Fruit fly (Drosophila melanogaster) whole organism, embryonic: Measurements from ENCODE around the gene CG5846.

Experiments
- BEAF-32 ChIP-seq: fragments of 200-800 bp; sonication (Bioruptor generic); optimal IDR thresholded peaks from 3 replicates; lab custom pipeline; 2017; ENCODE audit warnings: missing biosample characterization, missing genetic modification characterization, mild to moderate bottlenecking, moderate library complexity, missing genetic modification reagents
- CG10147 ChIP-seq: fragments of 200-800 bp; sonication (Bioruptor generic); optimal IDR thresholded peaks from 2 replicates; lab custom pipeline; 2019; ENCODE audit warnings: missing biosample characterization, mild to moderate bottlenecking, missing genetic modification characterization, moderate library complexity
- CG10267 ChIP-seq: fragments of 200-800 bp; sonication (Bioruptor generic); optimal IDR thresholded peaks from 2 replicates; lab custom pipeline; 2018; ENCODE audit warnings: missing biosample characterization, mild to moderate bottlenecking, missing genetic modification characterization, moderate library complexity
- CG10431 ChIP-seq: fragments of 200-800 bp; sonication (Bioruptor generic); optimal IDR thresholded peaks from 3 replicates; lab custom pipeline; 2018; ENCODE audit warnings: missing biosample characterization, mild to moderate bottlenecking, missing genetic modification characterization
- CG10462 ChIP-seq: fragments of 200-800 bp; sonication (Bioruptor generic); optimal IDR thresholded peaks from 2 replicates; lab custom pipeline; 2016; ENCODE audit warnings: missing biosample characterization, missing genetic modification characterization
- CG14710 ChIP-seq: fragments of 200-800 bp; sonication (Bioruptor generic); optimal IDR thresholded peaks from 3 replicates; lab custom pipeline; 2019; ENCODE audit warnings: missing biosample characterization, mild to moderate bottlenecking, missing genetic modification characterization, moderate library complexity
- CG15601 ChIP-seq: fragments of 200-800 bp; sonication (Bioruptor generic); optimal IDR thresholded peaks from 3 replicates; lab custom pipeline; 2019; ENCODE audit warnings: missing biosample characterization, mild to moderate bottlenecking, missing genetic modification characterization, moderate library complexity
- CG15696 ChIP-seq: fragments of 200-800 bp; sonication (Bioruptor generic); optimal IDR thresholded peaks from 2 replicates; lab custom pipeline; 2019; ENCODE audit warnings: missing biosample characterization, mild to moderate bottlenecking, missing genetic modification characterization, moderate library complexity
- CG16815 ChIP-seq: fragments of 200-800 bp; sonication (Bioruptor generic); optimal IDR thresholded peaks from 3 replicates; lab custom pipeline; 2017; ENCODE audit warnings: missing biosample characterization, mild to moderate bottlenecking, missing genetic modification characterization
- CG17186 ChIP-seq: fragments of 200-800 bp; sonication (Bioruptor generic); optimal IDR thresholded peaks from 3 replicates; lab custom pipeline; 2017; ENCODE audit warnings: missing biosample characterization, missing genetic modification reagents, missing genetic modification characterization
- CG17361 ChIP-seq: fragments of 200-800 bp; sonication (Bioruptor generic); IDR thresholded peaks from 3 replicates; pipeline ENCODE4 v1.3.6; 2022; ENCODE audit warnings: missing biosample characterization, missing genetic modification characterization
- CG17829 ChIP-seq: fragments of 200-800 bp; optimal IDR thresholded peaks from 2 replicates; lab custom pipeline; 2019; ENCODE audit warnings: missing biosample characterization, mild to moderate bottlenecking, missing genetic modification characterization, moderate library complexity
- CG2678 ChIP-seq: fragments of 200-800 bp; sonication (Bioruptor generic); optimal IDR thresholded peaks from 3 replicates; lab custom pipeline; 2019; ENCODE audit warnings: missing biosample characterization, mild to moderate bottlenecking, missing genetic modification characterization, moderate library complexity
- CG2712 ChIP-seq: fragments of 200-800 bp; optimal IDR thresholded peaks from 3 replicates; lab custom pipeline; 2019; ENCODE audit warnings: missing biosample characterization, mild to moderate bottlenecking, missing genetic modification characterization, moderate library complexity
- CG2875 ChIP-seq: fragments of 200-800 bp; sonication (Bioruptor generic); optimal IDR thresholded peaks from 2 replicates; lab custom pipeline; 2017; ENCODE audit warnings: missing biosample characterization, mild to moderate bottlenecking, missing genetic modification characterization, missing genetic modification reagents
- CG30403 ChIP-seq: fragments of 200-800 bp; sonication (Bioruptor generic); optimal IDR thresholded peaks from 3 replicates; lab custom pipeline; 2016; ENCODE audit warnings: missing biosample characterization, missing genetic modification characterization
- CG34422 ChIP-seq: fragments of 200-800 bp; sonication (Bioruptor generic); IDR thresholded peaks from 3 replicates; pipeline ENCODE4 v1.3.6; 2022; ENCODE audit warnings: missing biosample characterization, missing genetic modification characterization
- CG6791 ChIP-seq: fragments of 200-800 bp; sonication (Bioruptor generic); IDR thresholded peaks from 3 replicates; pipeline ENCODE4 v1.3.6; 2022; ENCODE audit warnings: missing biosample characterization, missing genetic modification characterization; ENCODE audit not compliant: partially characterized antibody
- CG7839 ChIP-seq: fragments of 200-800 bp; sonication (Bioruptor generic); optimal IDR thresholded peaks from 3 replicates; lab custom pipeline; 2018; ENCODE audit warnings: missing biosample characterization, mild to moderate bottlenecking, missing genetic modification characterization, moderate library complexity
- CG7928 ChIP-seq: fragments of 200-800 bp; sonication (Bioruptor generic); optimal IDR thresholded peaks from 2 replicates; lab custom pipeline; 2017; ENCODE audit warnings: missing biosample characterization, mild to moderate bottlenecking, missing genetic modification characterization
- CG8388 ChIP-seq: fragments of 200-800 bp; sonication (Bioruptor generic); optimal IDR thresholded peaks from 2 replicates; lab custom pipeline; 2019; ENCODE audit warnings: missing biosample characterization, mild to moderate bottlenecking, missing genetic modification characterization, moderate library complexity
- CG8924 ChIP-seq: fragments of 200-800 bp; optimal IDR thresholded peaks from 3 replicates; lab custom pipeline; 2019; ENCODE audit warnings: missing biosample characterization, mild to moderate bottlenecking, missing genetic modification characterization, moderate library complexity
- CG9437 ChIP-seq: fragments of 200-800 bp; sonication (Bioruptor generic); optimal IDR thresholded peaks from 2 replicates; lab custom pipeline; 2018; ENCODE audit warnings: missing biosample characterization, mild to moderate bottlenecking, missing genetic modification characterization
- CoRest ChIP-seq: fragments of 200-800 bp; sonication (Bioruptor generic); optimal IDR thresholded peaks from 3 replicates; lab custom pipeline; 2018; ENCODE audit warnings: missing biosample characterization, mild to moderate bottlenecking, missing genetic modification characterization, moderate library complexity
- Drgx ChIP-seq: fragments of 200-800 bp; sonication (Bioruptor generic); IDR thresholded peaks from 2 replicates; pipeline ENCODE4 v1.3.6; 2022; ENCODE audit warnings: missing biosample characterization, missing genetic modification characterization
- Elba2 ChIP-seq: fragments of 200-800 bp; sonication (Bioruptor generic); optimal IDR thresholded peaks from 3 replicates; lab custom pipeline; 2016; ENCODE audit warnings: missing biosample characterization, missing genetic modification characterization
- Fer1 ChIP-seq: fragments of 200-800 bp; sonication (Bioruptor generic); optimal IDR thresholded peaks from 2 replicates; lab custom pipeline; 2017; ENCODE audit warnings: missing biosample characterization, mild to moderate bottlenecking, missing genetic modification characterization
- Fer3 ChIP-seq: fragments of 200-800 bp; sonication (Bioruptor generic); optimal IDR thresholded peaks from 2 replicates; lab custom pipeline; 2018; ENCODE audit warnings: missing biosample characterization, mild to moderate bottlenecking, missing genetic modification characterization, moderate library complexity
- Hr51 ChIP-seq, 2 experiments: fragments of 200-800 bp; sonication (Bioruptor generic); optimal IDR thresholded peaks; 2 replicates in 1 of 2; 3 replicates in 1 of 2; lab custom pipeline; 2016 to 2018; ENCODE audit warnings: missing biosample characterization in 2 of 2, missing genetic modification characterization in 2 of 2, mild to moderate bottlenecking in 1 of 2, moderate library complexity in 1 of 2
- MBD-R2 ChIP-seq: fragments of 200-800 bp; sonication (Bioruptor generic); IDR thresholded peaks from 2 replicates; pipeline ENCODE4 v1.3.6; 2022; ENCODE audit warnings: missing biosample characterization, missing genetic modification characterization
- MESR4 ChIP-seq: fragments of 200-800 bp; sonication (Bioruptor generic); optimal IDR thresholded peaks from 2 replicates; lab custom pipeline; 2018; ENCODE audit warnings: missing biosample characterization, mild to moderate bottlenecking, missing genetic modification characterization, moderate library complexity
- Meics ChIP-seq: fragments of 200-800 bp; sonication (Bioruptor generic); optimal IDR thresholded peaks from 2 replicates; lab custom pipeline; 2017; ENCODE audit warnings: missing biosample characterization, mild to moderate bottlenecking, missing genetic modification characterization
- Myb ChIP-seq: fragments of 200-800 bp; sonication (Bioruptor generic); optimal IDR thresholded peaks from 2 replicates; lab custom pipeline; 2016; ENCODE audit warnings: missing biosample characterization, missing genetic modification characterization
- Oaz ChIP-seq: fragments of 200-800 bp; sonication (Bioruptor generic); IDR thresholded peaks from 2 replicates; pipeline ENCODE4 v1.3.6; 2022; ENCODE audit warnings: missing biosample characterization, missing genetic modification characterization
- Side ChIP-seq: fragments of 200-800 bp; sonication (Bioruptor generic); optimal IDR thresholded peaks from 2 replicates; lab custom pipeline; 2016; ENCODE audit warnings: missing biosample characterization, missing genetic modification characterization
- Xbp1 ChIP-seq: fragments of 200-800 bp; sonication (Bioruptor generic); optimal IDR thresholded peaks from 3 replicates; lab custom pipeline; 2016; ENCODE audit warnings: missing biosample characterization, mild to moderate bottlenecking, missing genetic modification characterization
- YL-1 ChIP-seq: fragments of 200-800 bp; sonication (Bioruptor generic); optimal IDR thresholded peaks from 3 replicates; lab custom pipeline; 2017; ENCODE audit warnings: missing biosample characterization, mild to moderate bottlenecking, missing genetic modification characterization
- az2 ChIP-seq: fragments of 200-800 bp; sonication (Bioruptor generic); optimal IDR thresholded peaks from 3 replicates; lab custom pipeline; 2016; ENCODE audit warnings: missing biosample characterization, missing genetic modification characterization
- disco-r ChIP-seq: fragments of 200-800 bp; sonication (Bioruptor generic); optimal IDR thresholded peaks from 2 replicates; lab custom pipeline; 2016; ENCODE audit warnings: missing biosample characterization, missing genetic modification characterization
- dmrt11E ChIP-seq: fragments of 200-800 bp; sonication (Bioruptor generic); optimal IDR thresholded peaks from 3 replicates; lab custom pipeline; 2018; ENCODE audit warnings: missing biosample characterization, mild to moderate bottlenecking, missing genetic modification characterization, moderate library complexity
- gem ChIP-seq: fragments of 200-800 bp; sonication (Bioruptor generic); optimal IDR thresholded peaks from 2 replicates; lab custom pipeline; 2019; ENCODE audit warnings: missing biosample characterization, mild to moderate bottlenecking, missing genetic modification characterization, moderate library complexity
- jing ChIP-seq: fragments of 200-800 bp; sonication (Bioruptor generic); optimal IDR thresholded peaks from 2 replicates; lab custom pipeline; 2018; ENCODE audit warnings: missing biosample characterization, mild to moderate bottlenecking, missing genetic modification characterization
- lab ChIP-seq: fragments of 200-800 bp; sonication (Bioruptor generic); optimal IDR thresholded peaks from 3 replicates; lab custom pipeline; 2017; ENCODE audit warnings: missing biosample characterization, missing genetic modification characterization, mild to moderate bottlenecking, moderate library complexity, missing genetic modification reagents
- lbe ChIP-seq: fragments of 200-800 bp; sonication (Bioruptor generic); optimal IDR thresholded peaks from 2 replicates; lab custom pipeline; 2016; ENCODE audit warnings: missing biosample characterization, mild to moderate bottlenecking, missing genetic modification characterization
- nmo ChIP-seq: fragments of 200-800 bp; sonication (Bioruptor generic); optimal IDR thresholded peaks from 2 replicates; lab custom pipeline; 2018; ENCODE audit warnings: missing biosample characterization, mild to moderate bottlenecking, missing genetic modification characterization, moderate library complexity
- pzg ChIP-seq: fragments of 200-800 bp; sonication (Bioruptor generic); optimal IDR thresholded peaks from 3 replicates; lab custom pipeline; 2018; ENCODE audit warnings: missing biosample characterization, mild to moderate bottlenecking, missing genetic modification characterization, moderate library complexity
- sim ChIP-seq: fragments of 200-800 bp; sonication (Bioruptor generic); IDR thresholded peaks from 2 replicates; pipeline ENCODE4 v1.3.6; 2022; ENCODE audit warnings: missing biosample characterization, missing genetic modification characterization
- sima ChIP-seq: fragments of 200-800 bp; sonication (Bioruptor generic); optimal IDR thresholded peaks from 2 replicates; lab custom pipeline; 2016; ENCODE audit warnings: missing biosample characterization, missing genetic modification characterization
- stwl ChIP-seq: fragments of 200-800 bp; sonication (Bioruptor generic); optimal IDR thresholded peaks from 3 replicates; lab custom pipeline; 2018; ENCODE audit warnings: missing biosample characterization, mild to moderate bottlenecking, missing genetic modification characterization, moderate library complexity
- vvl ChIP-seq: fragments of 200-800 bp; sonication (Bioruptor generic); IDR thresholded peaks from 2 replicates; pipeline ENCODE4 v1.3.6; 2022; ENCODE audit warnings: missing biosample characterization, missing genetic modification characterization

The CG5846 gene

dm6 chr2L:9963603-9964042 lies 6.6 kb upstream of the CG5846 start, which contains the start of gene CG5850 (continued):
- TF ChIP-seq CoRest (tag; lab: Kevin White, UChicago) (peak; percentile 52), CG7839 (tag; lab: Kevin White, UChicago) (peak; percentile 35), pzg (GFP tag; lab: Kevin White, UChicago) (peak; percentile 29), CG10267 (peak; percentile 70), CG10462 (GFP tag; lab: Kevin White, UChicago) (no peak), CG9437 (GFP tag; lab: Kevin White, UChicago) (peak; percentile 30), BEAF-32 (GFP tag; lab: Kevin White, UChicago) (peak; percentile 18), MESR4 (peak; percentile 84), CG8924 (tag; lab: Kevin White, UChicago) (peak; percentile 31), nmo (GFP tag; lab: Kevin White, UChicago) (peak; percentile 8), CG2712 (tag; lab: Kevin White, UChicago) (peak; percentile 44), CG17829 (tag; lab: Kevin White, UChicago) (peak; percentile 33), Fer3 (tag; lab: Kevin White, UChicago) (peak; percentile 25), Hr51 (GFP tag; optimal IDR thresholded peaks at IDR 0.05; lab: Kevin White, UChicago) (peak in 1 of 2 experiments; percentile 7), lab (GFP tag; lab: Kevin White, UChicago) (peak; percentile 17), CG6791 (GFP tag; lab: Robert Waterston, UW) (no peak), sima (no peak), stwl (peak; percentile 34), az2 (GFP tag; lab: Kevin White, UChicago) (no peak), CG15696 (tag; lab: Kevin White, UChicago) (peak; percentile 4), Fer1 (peak; percentile 34), CG30403 (peak; percentile 14), CG7928 (GFP tag; lab: Kevin White, UChicago) (peak; percentile 85), CG17186 (GFP tag; lab: Kevin White, UChicago) (no peak), YL-1 (peak; percentile 77), vvl (GFP tag; lab: Robert Waterston, UW) (no peak), MBD-R2 (peak; percentile 52), sim (no peak), CG10147 (GFP tag; lab: Kevin White, UChicago) (peak; percentile 15), CG15601 (tag; lab: Kevin White, UChicago) (peak; percentile 13), CG14710 (tag; lab: Kevin White, UChicago) (peak; percentile 63), CG2875 (GFP tag; lab: Kevin White, UChicago) (no peak), CG17361 (GFP tag; lab: Robert Waterston, UW) (peak; percentile 52; the same call in 2 of the 3 replicates), dmrt11E (tag; lab: Kevin White, UChicago) (peak; percentile 7), Oaz (GFP tag; lab: Robert Waterston, UW) (no peak), CG8388 (GFP tag; lab: Kevin White, UChicago) (peak; percentile 4), jing (no peak), CG10431 (peak; percentile 20), Myb (GFP tag; lab: Kevin White, UChicago) (no peak), Elba2 (GFP tag; lab: Kevin White, UChicago) (peak; percentile 94), Meics (peak; percentile 1), CG2678 (tag; lab: Kevin White, UChicago) (peak; percentile 43), Xbp1 (peak; percentile 5), Side (GFP tag; lab: Kevin White, UChicago) (no peak), CG16815 (GFP tag; lab: Kevin White, UChicago) (no peak), disco-r (GFP tag; lab: Kevin White, UChicago) (no peak), CG34422 (GFP tag; lab: Robert Waterston, UW) (no peak), gem (peak; percentile 53), Drgx (GFP tag; lab: Robert Waterston, UW) (no peak), lbe (GFP tag; lab: Kevin White, UChicago) (peak; percentile 25)
